Fruit fly (Drosophila melanogaster): ENCODE results near the gene CG14711.

The CG14711 gene

DNA sequence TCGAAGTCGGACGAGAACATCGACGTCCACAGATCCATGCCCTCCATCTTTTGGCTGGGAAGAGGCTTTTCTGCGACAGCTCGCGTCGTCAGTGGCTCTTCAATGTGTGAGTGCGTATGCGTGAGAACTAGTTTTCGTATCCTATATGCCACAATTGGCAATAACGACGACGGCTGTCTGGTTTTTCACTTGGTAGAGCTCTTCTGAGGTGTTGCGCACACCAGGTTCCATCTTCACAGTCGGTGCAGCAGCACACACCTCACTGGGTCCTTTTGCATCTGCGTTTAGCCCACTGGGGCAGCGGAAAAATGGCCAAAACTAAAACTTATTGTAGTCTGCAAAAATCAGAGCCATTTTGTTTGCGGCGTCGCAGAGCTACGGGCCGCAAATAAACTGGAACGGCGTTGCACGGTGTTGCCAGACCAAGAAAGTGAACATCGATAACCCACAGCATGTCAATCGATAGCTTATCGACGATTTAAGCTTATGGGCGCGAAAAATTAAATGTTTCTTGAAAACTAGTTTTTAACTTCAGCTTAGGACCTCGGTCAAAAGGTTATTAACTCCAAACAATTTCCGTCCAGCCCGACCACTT is 33.3 kb upstream of the CG14711 start, which contains the start of gene CG6791:
TSS of gene CG6791 (minus strand) at position 383 of the 595 bp plus-strand sequence.
- peak; percentile 14 for TF ChIP-seq cic (GFP tag; optimal IDR thresholded peaks at IDR 0.05)
- TF ChIP-seq CG33017 (tag; optimal IDR thresholded peaks at IDR 0.05) = no peak
- peak; percentile 37 for TF ChIP-seq bab1 (GFP tag; optimal IDR thresholded peaks at IDR 0.05)

- TF ChIP-seq CG14711 (tag; optimal IDR thresholded peaks at IDR 0.05) = no peak
- TF ChIP-seq CG1620 (GFP tag; optimal IDR thresholded peaks at IDR 0.05) = no peak
- no peak for TF ChIP-seq CG5204 (GFP tag; optimal IDR thresholded peaks at IDR 0.05)
- TF ChIP-seq bab1 (GFP tag; optimal IDR thresholded peaks at IDR 0.05) = no peak
- TF ChIP-seq cnc (optimal IDR thresholded peaks at IDR 0.05) = no peak
- no peak for TF ChIP-seq cic (GFP tag; optimal IDR thresholded peaks at IDR 0.05)
- no peak for TF ChIP-seq pad (GFP tag; optimal IDR thresholded peaks at IDR 0.05)
- no peak for TF ChIP-seq Clk (GFP tag; optimal IDR thresholded peaks at IDR 0.05)
Observed at dm6 chr3R:11595523-11595922, 27.6 kb upstream of the CG14711 start.

DNA sequence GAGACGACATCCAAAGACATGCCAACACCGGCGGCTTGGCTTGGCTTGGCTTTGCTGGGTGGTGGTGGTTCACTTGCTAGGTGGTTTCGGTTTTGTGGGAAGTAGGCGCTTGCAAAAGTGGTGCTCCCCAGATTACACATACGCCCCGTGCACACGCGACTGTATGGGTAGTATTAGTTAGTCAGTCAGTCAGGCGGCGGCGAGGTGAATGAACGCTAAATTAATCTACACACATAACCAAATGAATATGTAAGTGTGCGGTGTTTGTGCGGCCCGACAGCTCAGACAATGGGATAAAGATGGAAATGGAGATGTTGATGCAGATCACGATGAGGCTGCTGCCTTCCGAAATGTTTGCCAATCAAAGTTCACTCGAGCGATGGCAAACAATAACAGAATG is 20.0 kb upstream of the CG14711 start:
- TF ChIP-seq Clk (GFP tag; optimal IDR thresholded peaks at IDR 0.05) (no peak), toe (GFP tag; optimal IDR thresholded peaks at IDR 0.05) (no peak), pad (GFP tag; optimal IDR thresholded peaks at IDR 0.05) (no peak), bab1 (GFP tag; optimal IDR thresholded peaks at IDR 0.05) (no peak), cnc (optimal IDR thresholded peaks at IDR 0.05) (no peak), Hr96 (GFP tag; optimal IDR thresholded peaks at IDR 0.05) (no peak), tj (GFP tag; optimal IDR thresholded peaks at IDR 0.05) (no peak), CG11617 (GFP tag; optimal IDR thresholded peaks at IDR 0.05) (no peak), CG12768 (GFP tag; optimal IDR thresholded peaks at IDR 0.05) (no peak), CG5204 (GFP tag; optimal IDR thresholded peaks at IDR 0.05) (no peak), kay (GFP tag; ENCODE audit: borderline replicate concordance) (no peak), Crg-1 (GFP tag; optimal IDR thresholded peaks at IDR 0.05) (no peak), Mnt (GFP tag; optimal IDR thresholded peaks at IDR 0.05) (no peak), CG7101 (tag; optimal IDR thresholded peaks at IDR 0.05) (no peak), CG7045 (GFP tag; optimal IDR thresholded peaks at IDR 0.05) (no peak), ovo (GFP tag; optimal IDR thresholded peaks at IDR 0.05) (no peak), CG14711 (tag; optimal IDR thresholded peaks at IDR 0.05) (no peak), cic (GFP tag; optimal IDR thresholded peaks at IDR 0.05) (no peak)

DNA sequence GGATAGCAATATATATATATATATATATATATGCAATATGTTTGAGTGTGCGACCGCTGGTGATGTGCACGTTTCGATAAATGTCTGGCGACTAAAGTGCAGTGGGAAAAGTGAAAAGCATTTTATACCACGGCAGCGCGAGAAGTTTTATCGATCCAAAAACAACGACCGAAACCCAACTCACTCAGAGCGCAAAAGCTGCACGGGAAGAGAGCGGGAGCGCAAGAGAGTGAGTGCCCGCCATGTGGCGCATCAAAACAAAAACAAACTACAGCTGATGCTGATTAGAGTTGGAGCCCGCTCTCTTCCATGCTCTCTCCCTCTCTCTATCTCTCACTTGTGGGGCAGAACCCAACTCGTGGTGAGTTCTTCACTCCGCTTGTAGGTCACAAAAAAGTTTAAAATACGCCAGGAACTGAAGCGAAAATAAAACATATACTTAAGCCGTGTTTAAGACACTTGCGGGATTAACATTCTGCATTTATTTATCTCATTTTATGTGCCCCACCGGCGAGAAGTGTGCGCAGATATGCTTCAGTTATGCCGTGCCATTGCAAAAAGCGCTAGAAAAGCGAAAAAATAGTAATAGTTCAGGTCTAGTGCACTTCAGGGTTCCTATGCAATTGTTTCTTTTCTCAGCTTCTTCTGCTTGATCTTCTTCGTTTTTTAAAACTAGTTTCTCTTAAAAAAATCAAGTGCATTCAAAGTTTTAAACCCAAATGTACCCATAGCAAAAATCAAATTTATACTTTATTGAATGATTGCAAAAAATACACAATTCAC is 18.3 kb upstream of the CG14711 start:
- TF ChIP-seq ovo (GFP tag; optimal IDR thresholded peaks at IDR 0.05) = no peak
- peak; percentile 7 for TF ChIP-seq Hr96 (GFP tag; optimal IDR thresholded peaks at IDR 0.05)
- peak; percentile 30 for TF ChIP-seq bab1 (GFP tag; optimal IDR thresholded peaks at IDR 0.05)
- no peak for TF ChIP-seq CG14711 (tag; optimal IDR thresholded peaks at IDR 0.05)
- TF ChIP-seq kay (GFP tag; ENCODE audit: borderline replicate concordance) = peak; percentile 60

DNA sequence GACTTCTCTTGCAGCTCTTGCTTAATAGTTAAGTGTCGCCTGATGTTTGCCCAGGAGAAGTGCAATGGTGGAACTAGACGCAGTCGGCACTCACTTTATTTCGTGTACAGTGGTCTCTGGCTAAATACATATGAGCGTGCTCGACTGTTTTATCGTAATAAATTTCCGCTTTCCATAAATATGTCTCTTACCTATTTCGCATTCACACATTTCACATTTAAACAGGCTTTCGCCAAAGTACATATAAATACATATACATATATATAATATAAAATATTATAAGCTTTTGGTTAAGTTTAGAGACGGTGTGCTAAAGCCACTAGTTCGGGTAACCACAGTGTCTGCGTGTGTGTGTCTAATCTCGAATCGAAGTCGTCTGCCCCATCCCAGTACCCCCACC is 16.5 kb upstream of the CG14711 start:
- TF ChIP-seq CG12768 (GFP tag; optimal IDR thresholded peaks at IDR 0.05) (no peak), cic (GFP tag; optimal IDR thresholded peaks at IDR 0.05) (no peak), kay (GFP tag; ENCODE audit: borderline replicate concordance) (no peak), Mnt (GFP tag; optimal IDR thresholded peaks at IDR 0.05) (no peak), CG7101 (tag; optimal IDR thresholded peaks at IDR 0.05) (no peak), Crg-1 (GFP tag; optimal IDR thresholded peaks at IDR 0.05) (no peak), Clk (GFP tag; optimal IDR thresholded peaks at IDR 0.05) (no peak)

DNA sequence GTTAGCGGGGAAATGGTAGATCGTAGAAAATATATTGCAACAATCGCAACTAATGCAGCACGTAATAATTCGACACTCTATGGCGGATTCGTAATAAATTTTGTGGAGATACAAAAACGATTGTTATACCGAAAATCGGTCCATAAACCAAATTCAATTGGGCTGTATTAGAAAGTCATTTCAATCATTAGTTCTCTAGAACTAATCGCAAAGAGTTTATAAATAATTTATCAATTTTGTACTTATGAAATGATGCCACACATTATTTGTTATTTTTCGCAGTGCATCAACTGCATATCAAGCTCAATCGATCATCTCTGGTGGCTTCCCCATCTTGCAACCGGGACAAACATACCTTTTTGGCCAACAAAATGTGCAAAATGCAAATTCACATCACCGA is 10.7 kb upstream of the CG14711 start:
- TF ChIP-seq Mnt (GFP tag; optimal IDR thresholded peaks at IDR 0.05) = no peak
- no peak for TF ChIP-seq ovo (GFP tag; optimal IDR thresholded peaks at IDR 0.05)
- no peak for TF ChIP-seq cnc (optimal IDR thresholded peaks at IDR 0.05)
- no peak for TF ChIP-seq CG5204 (GFP tag; optimal IDR thresholded peaks at IDR 0.05)
- no peak for TF ChIP-seq CG11617 (GFP tag; optimal IDR thresholded peaks at IDR 0.05)
- no peak for TF ChIP-seq cic (GFP tag; optimal IDR thresholded peaks at IDR 0.05)
- TF ChIP-seq tj (GFP tag; optimal IDR thresholded peaks at IDR 0.05) = no peak
- TF ChIP-seq CG12768 (GFP tag; optimal IDR thresholded peaks at IDR 0.05) = no peak
- TF ChIP-seq Crg-1 (GFP tag; optimal IDR thresholded peaks at IDR 0.05) = no peak

DNA sequence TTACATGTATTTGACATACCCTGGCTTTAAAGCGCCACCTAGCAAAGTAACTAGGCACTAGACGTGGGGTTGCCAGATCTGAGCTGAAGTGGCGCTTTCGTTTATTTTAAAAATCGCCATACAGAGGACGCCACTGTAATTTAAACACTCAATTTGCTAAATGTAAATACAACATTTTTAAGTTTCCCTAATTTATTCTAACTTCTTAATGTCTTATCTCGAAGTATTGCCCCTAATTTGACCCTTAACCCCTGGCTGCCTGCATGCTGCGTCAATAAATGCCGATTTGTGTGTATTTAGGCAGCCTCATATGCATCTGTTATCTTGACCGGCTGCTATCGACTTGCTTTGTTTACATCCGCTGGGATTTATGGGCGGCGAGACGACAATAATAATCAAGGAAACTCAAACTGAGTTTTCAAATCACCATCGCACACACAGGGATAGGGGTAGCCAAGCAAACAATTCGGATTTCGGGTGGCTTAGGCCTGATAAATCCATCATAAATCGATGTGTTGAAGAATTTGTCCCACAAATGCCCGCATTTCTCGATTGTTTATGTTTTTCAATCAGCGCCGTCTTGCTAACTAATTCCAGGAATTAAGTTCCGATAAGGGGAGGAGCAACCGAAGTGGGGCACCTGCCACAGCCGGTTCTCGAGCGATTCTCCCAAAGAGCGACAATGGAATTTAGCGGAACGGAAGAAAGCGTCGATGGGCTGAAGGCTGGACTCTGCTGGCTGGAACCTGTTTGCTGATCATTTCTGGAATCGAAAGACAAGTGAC is 9.7 kb upstream of the CG14711 start:
- no peak for TF ChIP-seq CG33017 (tag; optimal IDR thresholded peaks at IDR 0.05)
- TF ChIP-seq CG11617 (GFP tag; optimal IDR thresholded peaks at IDR 0.05) = no peak
- no peak for TF ChIP-seq Clk (GFP tag; optimal IDR thresholded peaks at IDR 0.05)
- no peak for TF ChIP-seq CG12768 (GFP tag; optimal IDR thresholded peaks at IDR 0.05)
- no peak for TF ChIP-seq cic (GFP tag; optimal IDR thresholded peaks at IDR 0.05)
- TF ChIP-seq Hr96 (GFP tag; optimal IDR thresholded peaks at IDR 0.05) = peak; percentile 54
- no peak for TF ChIP-seq tj (GFP tag; optimal IDR thresholded peaks at IDR 0.05)
- TF ChIP-seq pad (GFP tag; optimal IDR thresholded peaks at IDR 0.05) = peak; percentile 44
- no peak for TF ChIP-seq CG7045 (GFP tag; optimal IDR thresholded peaks at IDR 0.05)
- TF ChIP-seq bab1 (GFP tag; optimal IDR thresholded peaks at IDR 0.05) = peak; percentile 70
- peak; percentile 21 for TF ChIP-seq CG14711 (tag; optimal IDR thresholded peaks at IDR 0.05)
- TF ChIP-seq Mnt (GFP tag; optimal IDR thresholded peaks at IDR 0.05) = no peak
- TF ChIP-seq CG7101 (tag; optimal IDR thresholded peaks at IDR 0.05) = no peak
- TF ChIP-seq CG5204 (GFP tag; optimal IDR thresholded peaks at IDR 0.05) = no peak
- TF ChIP-seq cnc (optimal IDR thresholded peaks at IDR 0.05) = no peak
- TF ChIP-seq toe (GFP tag; optimal IDR thresholded peaks at IDR 0.05) = peak; percentile 57
- peak; percentile 79 for TF ChIP-seq CG1620 (GFP tag; optimal IDR thresholded peaks at IDR 0.05)
- no peak for TF ChIP-seq kay (GFP tag; ENCODE audit: borderline replicate concordance)
- TF ChIP-seq ovo (GFP tag; optimal IDR thresholded peaks at IDR 0.05) = peak; percentile 37
- TF ChIP-seq Crg-1 (GFP tag; optimal IDR thresholded peaks at IDR 0.05) = peak; percentile 57
